Fruit fly (Drosophila melanogaster) whole organism, embryonic: ENCODE data around the gene Elp6.

ENCODE experiments used
- CG13287 ChIP-seq: fragments of 200-800 bp; sonication (Bioruptor generic); IDR thresholded peaks from 2 replicates; pipeline ENCODE4 v1.3.6; 2022; ENCODE audit warnings: missing biosample characterization, missing genetic modification characterization; ENCODE audit not compliant: partially characterized antibody
- CG17186 ChIP-seq: fragments of 200-800 bp; sonication (Bioruptor generic); optimal IDR thresholded peaks from 3 replicates; lab custom pipeline; 2017; ENCODE audit warnings: missing biosample characterization, missing genetic modification reagents, missing genetic modification characterization
- CG17612 ChIP-seq: fragments of 200-800 bp; sonication (Bioruptor generic); IDR thresholded peaks from 2 replicates; pipeline ENCODE4 v1.3.6; 2022; ENCODE audit warnings: missing biosample characterization, missing genetic modification characterization
- CG7786 ChIP-seq: fragments of 200-800 bp; sonication (Bioruptor generic); optimal IDR thresholded peaks from 2 replicates; lab custom pipeline; 2016; ENCODE audit warnings: missing biosample characterization, missing genetic modification characterization
- Ets65A ChIP-seq: fragments of 200-800 bp; sonication (Bioruptor generic); peaks from one replicate; lab custom pipeline; 2016; ENCODE audit warnings: missing biosample characterization, missing genetic modification characterization
- Sry-β ChIP-seq: fragments of 200-800 bp; sonication (Bioruptor generic); optimal IDR thresholded peaks from 2 replicates; lab custom pipeline; 2018; ENCODE audit warnings: missing biosample characterization, mild to moderate bottlenecking, missing genetic modification characterization, moderate library complexity
- al ChIP-seq: fragments of 200-800 bp; sonication (Bioruptor generic); IDR thresholded peaks from 2 replicates; pipeline ENCODE4 v1.3.6; 2022; ENCODE audit warnings: missing biosample characterization, missing genetic modification characterization
- ap ChIP-seq: fragments of 200-800 bp; sonication (Bioruptor generic); IDR thresholded peaks from 2 replicates; pipeline ENCODE4 v1.3.6; 2022; ENCODE audit warnings: missing biosample characterization, missing genetic modification characterization
- chm ChIP-seq: fragments of 200-800 bp; sonication (Bioruptor generic); IDR thresholded peaks from 2 replicates; pipeline ENCODE4 v1.3.6; 2022; ENCODE audit warnings: missing biosample characterization, missing genetic modification characterization
- chn ChIP-seq: fragments of 200-800 bp; sonication (Bioruptor generic); optimal IDR thresholded peaks from 2 replicates; lab custom pipeline; 2016; ENCODE audit warnings: missing biosample characterization, missing genetic modification characterization
- nau ChIP-seq: fragments of 200-800 bp; sonication (Bioruptor generic); optimal IDR thresholded peaks from 3 replicates; lab custom pipeline; 2017; ENCODE audit warnings: missing biosample characterization, mild to moderate bottlenecking, missing genetic modification characterization, missing genetic modification reagents
- slou ChIP-seq: fragments of 200-800 bp; sonication (Bioruptor generic); optimal IDR thresholded peaks from 3 replicates; lab custom pipeline; 2016; ENCODE audit warnings: missing biosample characterization, missing genetic modification characterization

DNA sequence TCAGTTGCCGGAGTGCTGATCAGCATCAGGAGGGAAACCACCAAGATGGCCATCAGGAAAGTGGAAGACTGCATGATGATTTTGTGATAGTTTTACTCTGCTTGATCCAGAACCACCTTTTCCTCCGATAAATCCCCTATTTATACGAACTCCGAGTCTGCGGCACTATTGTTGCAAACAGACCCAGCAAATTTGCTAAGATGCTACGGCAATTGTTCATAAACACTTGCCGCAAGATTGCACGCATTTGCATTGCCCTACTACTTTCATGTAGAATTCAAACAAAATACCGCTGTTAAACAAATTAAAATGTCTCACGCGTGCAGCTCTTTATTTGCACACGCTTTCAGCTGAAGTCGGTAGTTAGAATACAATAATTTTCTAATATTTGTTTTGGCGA is 47.5 kb downstream of the Elp6 start, which contains the start of gene CG45080:
- TF ChIP-seq chm (GFP tag; lab: Robert Waterston, UW) (no peak), CG7786 (GFP tag; lab: Kevin White, UChicago) (no peak), slou (GFP tag; lab: Kevin White, UChicago) (no peak), CG17612 (GFP tag; lab: Robert Waterston, UW) (no peak), ap (GFP tag; lab: Robert Waterston, UW) (no peak), al (no peak), CG13287 (GFP tag; lab: Robert Waterston, UW) (no peak), nau (GFP tag; lab: Kevin White, UChicago) (no peak), CG17186 (no peak), Sry-β (GFP tag; lab: Kevin White, UChicago) (no peak), chn (GFP tag; lab: Kevin White, UChicago) (no peak), Ets65A (GFP tag; lab: Kevin White, UChicago) (no peak)
